Worm (Caenorhabditis elegans): ENCODE data around the gene T03F6.9.

Gene T03F6.9

ce11 chrIII:13380881-13381280 is 10.0 kb upstream of the T03F6.9 start:
- TF ChIP-seq dpff-1 (tag; optimal IDR thresholded peaks at IDR 0.05): no peak
- TF ChIP-seq lin-26 (GFP tag; IDR thresholded peaks at IDR 0.05): no peak
- no peak for TF ChIP-seq K11D2.4 (GFP tag; IDR thresholded peaks at IDR 0.05)
- TF ChIP-seq sptf-2 (GFP tag; optimal IDR thresholded peaks at IDR 0.05): no peak
- TF ChIP-seq F37B4.10 (GFP tag; IDR thresholded peaks at IDR 0.05): no peak
- TF ChIP-seq ceh-40 (GFP tag; IDR thresholded peaks at IDR 0.05): no peak
- no peak for TF ChIP-seq Y53F4B.3 (GFP tag; IDR thresholded peaks at IDR 0.05)
- TF ChIP-seq efl-1 (GFP tag; optimal IDR thresholded peaks at IDR 0.05): no peak
- no peak for TF ChIP-seq tbx-9 (tag; optimal IDR thresholded peaks at IDR 0.05; ENCODE audit: borderline replicate concordance)
- no peak for TF ChIP-seq mxl-1 (tag; optimal IDR thresholded peaks at IDR 0.05)
- TF ChIP-seq lin-40 (tag; optimal IDR thresholded peaks at IDR 0.05): no peak
- TF ChIP-seq madf-10 (tag; optimal IDR thresholded peaks at IDR 0.05): no peak
- no peak for TF ChIP-seq madf-8 (GFP tag; conservative IDR thresholded peaks at IDR 0.05)
- no peak for TF ChIP-seq B0035.1 (tag; optimal IDR thresholded peaks at IDR 0.05)
- TF ChIP-seq C17E4.6 (GFP tag; IDR thresholded peaks at IDR 0.05): no peak
- no peak for TF ChIP-seq ztf-6 (GFP tag; IDR thresholded peaks at IDR 0.05)
- no peak for TF ChIP-seq B0336.3 (GFP tag; IDR thresholded peaks at IDR 0.05)

ce11 chrIII:13380196-13380595 is 9.3 kb upstream of the T03F6.9 start, which contains the start of gene T03F6.6:
T03F6.6 (minus strand) TSS chrIII:13380296.
- TF ChIP-seq ztf-28 (GFP tag; IDR thresholded peaks at IDR 0.05): no peak
- TF ChIP-seq ZK185.1 (tag; optimal IDR thresholded peaks at IDR 0.05; ENCODE audit: poor library complexity, severe bottlenecking): no peak
- no peak for TF ChIP-seq F55B11.4 (tag; optimal IDR thresholded peaks at IDR 0.05; ENCODE audit: borderline replicate concordance, insufficient read depth)

ce11 chrIII:13378242-13378641 is 7.4 kb upstream of the T03F6.9 start, which contains the start of gene T03F6.10:
T03F6.10 (minus strand) TSS chrIII:13378342.
- no peak for TF ChIP-seq lin-26 (GFP tag; IDR thresholded peaks at IDR 0.05)
- no peak for TF ChIP-seq zim-3 (tag; optimal IDR thresholded peaks at IDR 0.05)
- no peak for TF ChIP-seq bed-1 (GFP tag; IDR thresholded peaks at IDR 0.05)
- no peak for TF ChIP-seq ztf-22 (GFP tag; optimal IDR thresholded peaks at IDR 0.05)
- TF ChIP-seq ceh-40 (GFP tag; IDR thresholded peaks at IDR 0.05): no peak
- TF ChIP-seq cebp-2 (GFP tag; IDR thresholded peaks at IDR 0.05): 0 out of 2 replicates have a peak, but pooled peaks have one; percentile 29
- no peak for TF ChIP-seq die-1 (tag; optimal IDR thresholded peaks at IDR 0.05)

ce11 chrIII:13377249-13377648 is 6.4 kb upstream of the T03F6.9 start:
- no peak for TF ChIP-seq ceh-40 (GFP tag; IDR thresholded peaks at IDR 0.05)
- TF ChIP-seq ztf-26 (tag; optimal IDR thresholded peaks at IDR 0.05): no peak
- peak; percentile 61 for TF ChIP-seq ztf-18 (tag; optimal IDR thresholded peaks at IDR 0.05)
- TF ChIP-seq snpc-4 (GFP tag; optimal IDR thresholded peaks at IDR 0.05): no peak
- TF ChIP-seq snpc-4 (tag; optimal IDR thresholded peaks at IDR 0.05): peak in 1 of 4 experiments; percentile 15
- TF ChIP-seq unc-130 (GFP tag; optimal IDR thresholded peaks at IDR 0.05): no peak
- peak; percentile 91 for TF ChIP-seq hmg-1.2 (GFP tag; IDR thresholded peaks at IDR 0.05)
- no peak for TF ChIP-seq C06A6.2 (GFP tag; conservative IDR thresholded peaks at IDR 0.05)
- TF ChIP-seq K12H6.12 (tag; optimal IDR thresholded peaks at IDR 0.05): peak; percentile 14
- TF ChIP-seq cebp-1 (GFP tag; IDR thresholded peaks at IDR 0.05): peak; percentile 23; the same call in 1 of the 2 replicates
- TF ChIP-seq cebp-1 (tag; optimal IDR thresholded peaks at IDR 0.05): no peak
- TF ChIP-seq somi-1 (GFP tag; optimal IDR thresholded peaks at IDR 0.05): no peak
- no peak for TF ChIP-seq efl-1 (GFP tag; optimal IDR thresholded peaks at IDR 0.05)
- no peak for TF ChIP-seq cebp-2 (GFP tag; IDR thresholded peaks at IDR 0.05)
- TF ChIP-seq ztf-22 (GFP tag; optimal IDR thresholded peaks at IDR 0.05): no peak
- no peak for TF ChIP-seq chd-7 (tag; optimal IDR thresholded peaks at IDR 0.05)
- no peak for TF ChIP-seq dox-1 (GFP tag; IDR thresholded peaks at IDR 0.05)
- TF ChIP-seq lin-40 (tag; optimal IDR thresholded peaks at IDR 0.05): peak; percentile 64
- no peak for TF ChIP-seq F39B2.1 (GFP tag; IDR thresholded peaks at IDR 0.05)
- no peak for TF ChIP-seq egrh-3 (GFP tag; IDR thresholded peaks at IDR 0.05)
- TF ChIP-seq madf-3 (GFP tag; IDR thresholded peaks at IDR 0.05): no peak
- TF ChIP-seq hrde-1 (tag; optimal IDR thresholded peaks at IDR 0.05; ENCODE audit: borderline replicate concordance): no peak
- peak; percentile 71; the same call in 1 of the 2 replicates for TF ChIP-seq nfyb-1 (GFP tag; IDR thresholded peaks at IDR 0.05)
- peak; percentile 72 for TF ChIP-seq K11D2.4 (GFP tag; IDR thresholded peaks at IDR 0.05)
- no peak for TF ChIP-seq ceh-91 (GFP tag; IDR thresholded peaks at IDR 0.05)
- no peak for TF ChIP-seq nhr-90 (tag; optimal IDR thresholded peaks at IDR 0.05)
